Worm (Caenorhabditis elegans): Measurements from ENCODE around the gene nlp-80.

DNA sequence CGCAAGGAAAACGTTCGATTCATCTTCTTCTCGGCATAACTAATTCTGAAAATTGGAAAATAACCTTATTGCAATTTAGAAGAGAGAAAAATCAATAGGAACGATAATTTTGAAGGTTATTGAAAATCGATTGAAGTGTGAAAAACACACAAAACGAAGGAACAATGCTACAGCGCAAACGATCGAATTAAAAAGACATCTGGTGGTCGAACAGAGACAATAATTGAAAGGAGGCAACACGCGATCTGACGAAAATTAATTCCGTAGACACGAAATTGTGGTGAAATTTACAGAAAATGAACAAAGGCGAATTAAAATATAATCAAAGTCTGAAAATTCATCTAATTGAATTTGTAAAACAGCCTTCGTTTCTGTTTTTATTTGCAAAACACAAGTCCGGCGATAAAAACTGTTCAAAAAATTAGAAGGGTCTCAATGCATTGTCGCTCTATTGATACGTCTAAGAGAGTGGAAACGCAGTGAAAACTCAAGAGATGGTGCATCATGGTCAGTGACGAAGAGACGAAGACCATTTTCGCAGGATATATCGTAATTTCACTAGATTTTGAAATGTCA lies 25.9 kb downstream of the nlp-80 start, which contains the start of gene pak-2:
- no peak for TF ChIP-seq ama-1 (optimal IDR thresholded peaks at IDR 0.05)
- TF ChIP-seq scrt-1 (GFP tag; IDR thresholded peaks at IDR 0.05), result no peak
- TF ChIP-seq flt-1 (GFP tag; IDR thresholded peaks at IDR 0.05), result no peak
- TF ChIP-seq aly-1 (tag; optimal IDR thresholded peaks at IDR 0.05), result no peak
- peak; percentile 82 for TF ChIP-seq F13C5.2 (tag; optimal IDR thresholded peaks at IDR 0.05)
- TF ChIP-seq tbx-37 (GFP tag; conservative IDR thresholded peaks at IDR 0.05), result 0 out of 2 replicates have a peak, but pooled peaks have one; percentile 22
